Worm (Caenorhabditis elegans): ENCODE results near the gene C36E8.6.

C36E8.6 gene

DNA sequence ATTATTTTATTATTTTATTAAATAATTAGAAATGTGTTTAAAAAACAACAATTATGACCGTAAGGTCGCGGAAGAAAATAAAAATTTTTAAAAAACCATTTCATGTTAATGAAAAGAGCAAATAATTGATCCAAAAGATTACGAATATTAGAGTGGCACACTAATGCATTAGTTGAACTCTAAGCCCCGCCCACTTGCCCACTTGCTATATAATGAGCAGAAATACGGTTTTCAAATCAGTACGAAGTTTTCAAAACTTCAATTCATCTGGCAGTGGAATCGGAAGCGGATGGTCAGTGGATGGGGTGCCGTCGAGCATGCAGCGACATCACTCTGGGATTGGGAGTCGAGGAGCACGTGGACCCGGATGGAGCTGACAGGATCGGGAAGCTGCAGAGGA is at the start of gene C36E8.6:
Gene C36E8.6 (plus strand): TSS at position 301 of the 400 bp plus-strand sequence.
- TF ChIP-seq unc-62 (GFP tag; optimal IDR thresholded peaks at IDR 0.05), result no peak

DNA sequence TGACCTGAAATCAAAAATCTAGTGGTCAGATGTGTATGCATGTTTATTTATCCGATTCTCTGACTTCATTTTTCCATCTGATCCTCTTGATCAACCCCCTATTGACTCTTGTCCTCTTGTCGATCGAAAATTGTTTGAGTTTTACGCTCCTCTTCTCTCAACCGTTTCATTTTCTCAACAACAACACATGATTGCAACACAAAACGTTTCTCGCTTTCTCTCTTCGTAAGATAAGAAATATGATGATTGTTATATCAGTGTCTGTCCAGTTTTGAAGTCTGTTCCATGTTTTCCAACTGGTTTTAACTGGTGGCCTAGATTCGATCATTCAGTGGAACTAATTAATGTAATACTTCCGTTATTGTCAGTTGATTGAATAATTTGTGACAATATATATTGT is 35.8 kb upstream of the C36E8.6 start:
- no peak for TF ChIP-seq unc-62 (GFP tag; optimal IDR thresholded peaks at IDR 0.05)

DNA sequence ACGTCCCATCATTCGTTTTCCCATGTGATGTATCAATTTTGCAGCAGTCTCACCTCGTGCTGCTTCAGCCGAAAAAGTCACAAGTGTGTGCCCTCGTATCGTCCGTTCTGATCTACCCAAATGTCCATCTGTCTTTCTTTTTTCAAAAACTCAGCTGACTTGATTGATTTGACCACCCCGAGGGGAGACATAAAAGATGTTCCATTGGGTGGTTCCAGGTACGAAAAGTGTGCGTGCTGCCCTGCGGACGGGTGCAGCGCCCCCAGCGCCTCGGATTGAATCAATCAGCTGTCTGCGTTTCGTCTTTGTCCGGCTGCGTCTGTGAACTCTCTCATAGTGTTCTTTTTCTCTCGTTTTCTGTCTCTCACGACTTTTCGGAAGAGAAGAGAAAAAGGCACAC is 34.6 kb upstream of the C36E8.6 start:
- TF ChIP-seq unc-62 (GFP tag; optimal IDR thresholded peaks at IDR 0.05), result no peak

DNA sequence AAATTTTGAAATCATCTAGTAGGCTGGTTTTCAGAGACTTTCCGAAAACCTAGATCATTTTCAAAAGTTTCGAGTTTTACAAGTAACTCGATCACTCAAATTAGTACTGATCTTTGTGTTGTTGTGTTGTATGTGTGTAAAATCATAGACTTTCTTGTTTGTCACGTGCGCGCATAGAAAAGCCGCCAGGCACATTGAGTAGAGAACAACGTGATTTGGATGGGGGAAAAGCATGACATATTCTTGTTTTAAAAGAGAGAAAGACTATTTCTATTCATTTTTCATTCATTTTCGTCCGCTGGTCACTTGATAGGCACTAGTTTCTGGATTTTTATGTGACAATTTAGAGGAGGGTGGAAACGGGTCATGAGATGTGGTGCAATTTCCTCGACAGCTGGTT is 33.6 kb upstream of the C36E8.6 start:
- TF ChIP-seq unc-62 (GFP tag; optimal IDR thresholded peaks at IDR 0.05), result no peak

DNA sequence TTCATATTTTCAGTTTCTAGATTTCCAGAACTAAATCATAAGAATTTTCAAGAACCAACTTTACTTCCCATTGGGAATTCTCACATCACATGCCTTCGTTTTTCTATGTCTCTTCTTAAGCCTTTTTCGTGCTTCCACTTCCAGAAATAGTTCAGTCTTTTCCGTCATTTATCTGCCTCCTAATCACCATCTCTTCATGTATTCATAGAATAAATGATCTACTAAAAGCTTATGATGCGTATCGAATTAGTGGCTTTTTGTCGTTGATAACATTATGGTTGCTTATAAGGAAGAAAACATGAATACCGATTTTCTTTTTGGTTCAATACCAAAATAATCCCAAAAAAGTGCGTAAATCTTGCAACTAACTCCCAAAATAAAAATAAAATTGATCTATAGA is 33.0 kb upstream of the C36E8.6 start:
- TF ChIP-seq unc-62 (GFP tag; optimal IDR thresholded peaks at IDR 0.05), result no peak

DNA sequence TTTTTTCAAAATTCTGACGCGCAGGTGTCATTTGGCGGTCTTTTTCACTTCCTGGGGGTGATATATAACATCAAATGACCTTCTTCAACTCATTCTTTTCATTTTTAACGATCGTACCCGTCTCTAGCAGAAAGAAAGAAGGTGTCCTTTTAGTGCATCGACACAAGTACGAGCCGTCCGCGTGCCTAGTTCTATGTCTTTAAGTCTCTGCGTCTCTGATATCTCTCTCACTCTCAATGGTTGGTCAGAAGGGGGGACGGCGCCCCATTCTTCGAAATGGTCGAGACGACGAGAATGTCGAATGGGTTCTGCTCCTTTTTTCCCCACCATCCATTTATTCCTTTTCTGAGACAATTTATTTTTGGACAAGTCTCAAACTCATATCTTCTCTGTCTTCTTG is 32.2 kb upstream of the C36E8.6 start:
- TF ChIP-seq unc-62 (GFP tag; optimal IDR thresholded peaks at IDR 0.05), result no peak

DNA sequence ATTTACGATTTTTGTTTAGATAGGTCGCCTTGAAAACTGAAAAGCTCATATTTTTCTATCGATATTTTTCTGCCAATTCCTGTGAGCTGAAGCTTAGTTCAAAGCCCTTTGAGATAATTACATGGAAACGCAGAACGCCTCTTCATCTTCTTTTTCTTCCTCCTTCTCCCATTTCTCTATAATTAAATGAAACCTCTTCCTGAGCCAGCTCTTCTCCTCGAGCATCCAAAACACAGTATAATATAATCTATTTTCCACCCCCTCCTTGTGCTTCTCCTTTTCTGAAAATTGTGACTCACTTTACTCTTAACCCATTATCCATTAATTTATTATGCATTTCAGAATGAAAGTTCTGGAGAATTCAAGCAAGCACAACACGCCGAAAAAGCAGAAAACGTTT is 31.6 kb upstream of the C36E8.6 start, which contains the start of gene F37A8.5:
Gene F37A8.5 (plus strand): TSS at position 332 of the 400 bp plus-strand sequence.
- TF ChIP-seq unc-62 (GFP tag; optimal IDR thresholded peaks at IDR 0.05), result no peak

DNA sequence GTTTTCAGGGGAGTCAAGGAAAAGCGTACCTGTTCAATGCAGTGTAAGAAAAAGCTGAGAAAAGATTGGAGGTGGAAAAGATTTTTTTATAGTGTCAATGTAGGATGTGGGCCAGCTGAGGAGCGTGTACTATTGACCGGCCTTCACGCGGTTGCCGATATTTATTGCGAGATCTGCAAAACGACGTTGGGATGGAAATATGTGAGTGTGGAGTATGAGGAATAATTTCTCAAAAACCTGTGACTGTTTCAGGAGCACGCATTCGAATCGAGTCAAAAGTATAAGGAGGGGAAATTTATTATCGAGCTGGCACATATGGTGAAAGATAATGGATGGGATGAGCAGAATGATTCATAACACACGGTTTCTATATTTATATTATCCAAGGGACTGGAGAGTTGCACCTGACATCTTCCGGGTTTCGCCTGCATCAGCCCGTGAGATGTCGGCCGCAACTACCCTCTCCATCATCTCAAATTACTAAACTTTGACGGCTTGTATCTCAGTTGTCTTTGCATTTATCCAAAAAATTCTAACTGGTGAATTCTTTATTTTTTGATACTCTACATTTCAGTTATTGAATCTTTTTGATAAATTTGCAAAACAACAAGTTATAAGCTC is 30.6 kb upstream of the C36E8.6 start:
- TF ChIP-seq unc-62 (GFP tag; optimal IDR thresholded peaks at IDR 0.05), result no peak

DNA sequence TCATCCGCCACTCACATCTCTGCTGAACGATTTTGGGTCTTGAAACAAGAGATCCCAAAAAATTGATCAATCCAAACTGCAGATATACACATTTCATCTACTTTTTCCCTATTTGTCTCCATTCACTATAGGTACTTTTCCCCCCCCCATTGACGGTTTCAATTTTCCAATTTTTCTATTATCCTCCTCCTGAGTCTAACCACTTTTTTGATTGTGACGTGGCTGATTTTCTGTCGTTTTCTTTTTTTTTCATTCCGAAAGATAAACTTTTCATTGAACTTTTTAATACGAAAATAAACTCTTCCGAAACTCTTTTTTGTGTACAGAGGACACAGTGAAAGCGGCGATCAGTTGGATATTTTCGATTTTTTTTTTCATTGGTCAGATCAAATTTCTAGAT is 30.0 kb upstream of the C36E8.6 start:
- no peak for TF ChIP-seq unc-62 (GFP tag; optimal IDR thresholded peaks at IDR 0.05)

DNA sequence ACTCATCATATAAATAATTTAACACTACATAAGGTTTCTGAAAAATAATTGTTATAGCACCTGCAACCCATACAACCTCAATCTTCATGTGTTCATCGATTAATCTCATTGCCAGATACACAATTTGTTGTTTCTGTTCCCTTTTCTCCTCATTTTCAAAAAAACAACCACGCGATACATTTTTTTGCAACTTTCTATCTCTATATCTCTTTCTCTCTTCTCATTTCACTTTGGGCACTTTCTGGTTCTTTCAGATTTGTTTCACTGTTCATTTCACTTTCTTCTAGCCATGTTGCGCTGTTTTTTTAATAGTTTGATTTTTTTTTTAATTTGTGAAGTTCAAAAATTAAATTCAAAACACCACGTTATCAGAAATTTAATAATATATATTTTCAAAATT is 28.7 kb upstream of the C36E8.6 start:
- no peak for TF ChIP-seq unc-62 (GFP tag; optimal IDR thresholded peaks at IDR 0.05)

DNA sequence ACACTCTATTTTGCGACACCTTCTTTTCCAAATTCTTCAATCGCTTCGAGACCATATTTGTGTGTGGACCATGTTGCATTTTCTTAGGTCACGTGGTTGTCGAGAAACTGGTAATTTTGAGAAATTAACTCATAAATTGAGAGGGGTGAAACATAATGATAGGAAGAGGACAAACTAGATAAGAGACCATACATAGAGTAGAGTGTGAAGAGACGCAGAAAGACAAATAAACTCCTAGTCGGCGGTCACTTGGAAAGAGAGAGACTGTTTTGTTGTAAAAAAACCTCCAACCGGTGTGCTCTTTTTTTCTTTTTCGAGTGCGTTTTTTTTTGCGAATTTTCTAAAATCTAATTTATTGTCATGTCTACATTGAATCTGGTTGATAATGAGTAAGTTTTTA is 27.9 kb upstream of the C36E8.6 start, which contains the start of gene R10E9.3:
Gene R10E9.3 (plus strand): TSS at position 235 of the 400 bp plus-strand sequence.
- TF ChIP-seq unc-62 (GFP tag; optimal IDR thresholded peaks at IDR 0.05), result no peak

DNA sequence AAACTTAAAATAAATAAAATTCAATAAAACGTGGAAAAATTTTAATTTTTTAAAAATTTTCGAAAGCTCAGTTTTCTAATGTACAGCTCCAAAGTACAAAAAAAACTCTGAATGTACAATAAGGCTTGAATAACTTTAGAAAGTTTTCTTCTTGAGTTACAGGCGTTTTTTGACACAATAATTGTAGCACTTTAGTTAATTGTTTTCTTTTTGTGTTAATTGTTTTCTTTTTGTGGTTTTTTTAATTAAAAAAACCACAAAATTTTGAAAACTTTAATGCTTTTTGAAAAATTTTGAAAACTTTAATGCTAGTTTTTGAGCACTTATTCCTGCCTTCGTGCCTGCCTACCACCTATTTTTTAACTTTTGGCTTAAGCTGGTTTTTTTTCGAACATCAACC is 23.6 kb upstream of the C36E8.6 start, which contains the start of gene R10E9.2:
Gene R10E9.2 (minus strand): TSS at position 101 of the 400 bp plus-strand sequence.
- no peak for TF ChIP-seq unc-62 (GFP tag; optimal IDR thresholded peaks at IDR 0.05)

DNA sequence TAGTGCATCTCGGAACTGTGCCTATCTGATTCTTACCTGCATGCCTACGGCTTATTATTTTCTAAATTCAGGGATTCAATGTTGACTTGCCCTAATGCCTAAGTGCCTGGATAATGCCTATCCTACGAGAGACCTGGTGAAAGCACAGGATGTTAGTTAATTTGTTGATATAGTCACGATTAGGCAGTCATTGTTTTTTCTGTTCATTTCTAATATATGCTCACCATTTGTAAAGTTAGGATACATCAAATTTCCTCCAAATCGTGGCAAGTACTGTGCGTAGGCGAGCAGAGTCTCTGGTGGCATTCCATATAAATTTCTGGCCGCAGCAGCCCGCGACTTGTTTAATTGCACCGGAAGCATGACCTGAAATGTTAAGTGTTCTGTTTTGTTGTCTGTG is 21.7 kb upstream of the C36E8.6 start:
- TF ChIP-seq unc-62 (GFP tag; optimal IDR thresholded peaks at IDR 0.05), result no peak

DNA sequence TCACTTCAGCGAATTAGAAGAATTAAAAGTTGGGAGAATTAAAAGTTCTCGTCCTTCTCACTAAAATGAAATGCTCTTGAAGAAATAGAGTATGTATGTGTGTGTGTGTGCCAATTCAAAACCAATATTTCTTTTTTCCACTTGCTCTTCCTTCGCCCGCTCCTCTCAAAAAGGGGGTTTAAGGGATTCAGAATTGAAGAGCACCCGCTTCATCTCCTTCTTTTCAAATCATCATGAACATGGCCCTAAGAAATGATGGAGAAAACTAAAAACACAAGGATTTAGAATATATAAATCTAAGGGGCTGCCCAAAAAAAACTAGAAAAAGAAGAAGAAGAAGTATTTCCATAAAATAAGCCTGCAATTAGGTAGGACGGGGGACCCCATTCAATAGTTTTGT is 18.7 kb upstream of the C36E8.6 start:
- TF ChIP-seq unc-62 (GFP tag; optimal IDR thresholded peaks at IDR 0.05), result no peak

DNA sequence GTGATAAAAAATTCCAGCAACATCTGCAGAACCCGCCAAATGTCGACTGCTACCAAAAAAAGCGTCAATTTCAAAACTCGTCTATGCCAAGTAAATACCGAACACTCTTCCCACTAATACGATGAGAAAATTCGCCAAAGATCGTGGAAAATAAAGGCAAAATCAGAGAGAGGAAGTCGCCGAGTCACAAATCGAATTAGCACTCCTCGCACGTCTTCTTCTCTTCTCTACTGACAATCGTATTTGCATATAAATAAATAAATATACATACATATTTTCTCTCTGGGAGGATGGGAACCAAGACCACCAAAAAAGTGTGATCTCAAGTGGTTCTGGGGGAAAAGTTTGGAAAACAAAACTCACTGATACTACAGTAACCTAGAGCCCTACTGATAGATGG is 17.5 kb upstream of the C36E8.6 start:
- TF ChIP-seq unc-62 (GFP tag; optimal IDR thresholded peaks at IDR 0.05), result no peak

DNA sequence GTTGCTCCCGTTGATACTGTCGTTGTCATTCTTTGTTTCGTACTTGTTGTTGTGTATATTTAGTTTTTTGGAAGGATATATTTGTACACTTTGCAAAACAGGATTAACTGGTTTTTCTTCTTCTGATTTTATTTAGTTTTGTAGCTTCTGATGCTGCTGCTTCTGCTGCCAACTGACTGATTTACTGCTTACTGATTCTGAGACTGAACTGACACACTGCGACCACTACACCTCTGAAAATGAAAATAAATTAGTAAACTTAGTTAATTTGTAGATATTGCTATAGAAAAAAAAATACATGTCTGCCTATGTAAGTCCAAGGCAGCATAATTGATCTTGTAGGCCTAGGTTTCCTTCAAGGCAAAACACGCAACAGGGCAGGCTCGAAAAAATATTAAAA is 15.2 kb upstream of the C36E8.6 start, which contains the start of gene R10E9.4:
Gene R10E9.4 (minus strand): TSS at position 101 of the 400 bp plus-strand sequence.
- no peak for TF ChIP-seq unc-62 (GFP tag; optimal IDR thresholded peaks at IDR 0.05)

DNA sequence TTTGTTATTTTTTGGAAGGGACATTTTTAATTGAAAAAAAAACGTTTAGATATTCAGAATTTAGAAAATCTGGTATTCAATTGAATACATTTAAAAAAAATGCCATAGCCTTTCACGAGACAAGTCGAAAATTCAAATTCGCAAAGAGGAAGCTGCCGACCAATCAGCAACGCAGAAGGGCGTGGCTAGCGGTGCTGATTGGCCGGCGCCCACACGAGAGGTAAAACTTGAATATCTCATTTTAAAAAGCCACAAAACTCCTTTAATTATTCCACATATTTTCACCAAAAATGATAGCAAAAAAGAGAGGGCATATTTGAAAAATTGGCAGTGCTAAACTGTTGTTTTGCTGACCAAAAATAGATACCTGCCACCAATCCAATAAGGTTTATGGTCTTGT is 13.4 kb upstream of the C36E8.6 start:
- TF ChIP-seq unc-62 (GFP tag; optimal IDR thresholded peaks at IDR 0.05), result no peak

DNA sequence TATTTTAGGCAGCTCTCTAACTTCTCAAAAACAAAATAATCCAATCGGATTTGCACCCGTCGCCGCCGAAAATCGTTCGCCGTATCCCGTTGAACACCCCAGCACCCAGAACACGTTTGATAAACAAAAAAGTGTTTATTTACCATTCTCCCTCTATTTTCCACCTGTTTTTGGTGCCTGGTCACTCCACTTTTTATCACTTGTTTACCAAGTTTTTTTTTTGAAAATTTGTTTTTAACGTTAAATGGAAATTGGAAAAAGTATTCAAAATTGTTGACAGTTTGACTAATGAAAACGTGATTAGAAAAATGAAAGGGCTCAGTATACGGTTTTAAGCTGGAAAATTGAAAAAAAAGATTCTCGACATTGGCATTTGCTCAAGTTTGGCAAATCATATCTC is 12.9 kb upstream of the C36E8.6 start:
- no peak for TF ChIP-seq unc-62 (GFP tag; optimal IDR thresholded peaks at IDR 0.05)

Data from whole organism, dauer.